Worm (Caenorhabditis elegans) whole organism, late embryonic: ENCODE measurements around the gene B0280.2.

Source experiments
- F13H6.1 ChIP-seq: sonication (generic microtip); optimal IDR thresholded peaks from 2 replicates; lab custom pipeline; 2016; ENCODE audit warnings: missing genetic modification characterization, missing compliant biosample characterization
- K09A11.1 ChIP-seq: sonication (generic microtip); optimal IDR thresholded peaks from 2 replicates; lab custom pipeline; 2017; ENCODE audit warnings: antibody characterized with exemption, mild to moderate bottlenecking, missing genetic modification characterization, missing compliant biosample characterization; ENCODE audit not compliant: insufficient read depth
- T23F11.4 ChIP-seq: fragments of 200-800 bp; sonication (Bioruptor generic); optimal IDR thresholded peaks from 2 replicates; lab custom pipeline; 2018; ENCODE audit warnings: mild to moderate bottlenecking, missing genetic modification characterization, missing compliant biosample characterization
- Y22D7AL.16 ChIP-seq: sonication (generic microtip); optimal IDR thresholded peaks from 2 replicates; lab custom pipeline; 2016; ENCODE audit warnings: missing genetic modification characterization, missing compliant biosample characterization
- ahr-1 ChIP-seq: sonication (generic microtip); optimal IDR thresholded peaks from 2 replicates; lab custom pipeline; 2016; ENCODE audit warnings: missing genetic modification characterization, missing compliant biosample characterization
- ceh-19 ChIP-seq: fragments of 200-800 bp; sonication (Bioruptor generic); optimal IDR thresholded peaks from 2 replicates; lab custom pipeline; 2018; ENCODE audit warnings: mild to moderate bottlenecking, missing genetic modification characterization, missing compliant biosample characterization
- ceh-2 ChIP-seq: sonication (generic microtip); optimal IDR thresholded peaks from 2 replicates; lab custom pipeline; 2016; ENCODE audit warnings: missing genotype, missing genetic modification characterization, missing compliant biosample characterization
- ceh-22 ChIP-seq: sonication (generic microtip); optimal IDR thresholded peaks from 2 replicates; lab custom pipeline; 2017; ENCODE audit warnings: missing biosample characterization, missing genetic modification characterization
- ceh-30 ChIP-seq: fragments of 150-350 bp; optimal IDR thresholded peaks from 2 replicates; lab custom pipeline; 2014; ENCODE audit warnings: missing biosample characterization, missing genetic modification characterization
- ceh-31 ChIP-seq: sonication (generic microtip); optimal IDR thresholded peaks from 2 replicates; lab custom pipeline; 2016; ENCODE audit warnings: missing genetic modification characterization, missing compliant biosample characterization
- ceh-34 ChIP-seq: sonication (generic microtip); optimal IDR thresholded peaks from 2 replicates; lab custom pipeline; 2016; ENCODE audit warnings: mild to moderate bottlenecking, missing genetic modification characterization, missing compliant biosample characterization
- ceh-45 ChIP-seq: fragments of 200-800 bp; sonication (Bioruptor generic); IDR thresholded peaks from 2 replicates; pipeline ENCODE4 v1.3.6; 2022; ENCODE audit warnings: missing genetic modification reagents, missing genetic modification characterization, missing compliant biosample characterization
- ceh-48 ChIP-seq: sonication (generic microtip); optimal IDR thresholded peaks from 2 replicates; lab custom pipeline; 2016; ENCODE audit warnings: missing genetic modification characterization, inconsistent platforms, missing compliant biosample characterization
- ceh-6 ChIP-seq: fragments of 200-800 bp; sonication (Bioruptor generic); optimal IDR thresholded peaks from 2 replicates; lab custom pipeline; 2018; ENCODE audit warnings: mild to moderate bottlenecking, missing genetic modification characterization, missing compliant biosample characterization
- ceh-9 ChIP-seq: sonication (generic microtip); optimal IDR thresholded peaks from 2 replicates; lab custom pipeline; 2016; ENCODE audit warnings: mild to moderate bottlenecking, missing genetic modification characterization, inconsistent platforms, missing compliant biosample characterization
- che-1 ChIP-seq: sonication (generic microtip); optimal IDR thresholded peaks from 2 replicates; lab custom pipeline; 2016; ENCODE audit warnings: mild to moderate bottlenecking, missing genetic modification characterization, missing compliant biosample characterization
- dmd-4 ChIP-seq: sonication (generic microtip); optimal IDR thresholded peaks from 2 replicates; lab custom pipeline; 2016; ENCODE audit warnings: borderline replicate concordance, missing genetic modification characterization, missing compliant biosample characterization
- elt-2 ChIP-seq: sonication (generic microtip); optimal IDR thresholded peaks from 2 replicates; lab custom pipeline; 2016; ENCODE audit warnings: missing genetic modification reagents, missing genetic modification characterization, missing compliant biosample characterization
- elt-4 ChIP-seq: sonication (generic microtip); optimal IDR thresholded peaks from 2 replicates; lab custom pipeline; 2016; ENCODE audit warnings: missing genetic modification characterization, missing compliant biosample characterization
- ets-4 ChIP-seq: sonication (generic microtip); optimal IDR thresholded peaks from 2 replicates; lab custom pipeline; 2016; ENCODE audit warnings: missing genetic modification characterization, missing compliant biosample characterization
- eyg-1 ChIP-seq: sonication (generic microtip); optimal IDR thresholded peaks from 2 replicates; lab custom pipeline; 2016; ENCODE audit warnings: missing genotype, missing genetic modification characterization, missing compliant biosample characterization
- fax-1 ChIP-seq: sonication (generic microtip); optimal IDR thresholded peaks from 2 replicates; lab custom pipeline; 2016; ENCODE audit warnings: missing genotype, missing genetic modification characterization, missing compliant biosample characterization
- hlh-13 ChIP-seq: fragments of 200-800 bp; sonication (Bioruptor generic); optimal IDR thresholded peaks from 2 replicates; lab custom pipeline; 2018; ENCODE audit warnings: mild to moderate bottlenecking, missing genetic modification characterization, missing compliant biosample characterization
- hlh-15 ChIP-seq: sonication (generic microtip); optimal IDR thresholded peaks from 2 replicates; lab custom pipeline; 2016; ENCODE audit warnings: missing genetic modification characterization, missing compliant biosample characterization
- hlh-30 ChIP-seq: sonication (generic microtip); optimal IDR thresholded peaks from 2 replicates; lab custom pipeline; 2017; ENCODE audit warnings: antibody characterized with exemption, missing genetic modification characterization, missing compliant biosample characterization; ENCODE audit not compliant: insufficient read depth
- hlh-6 ChIP-seq: sonication (generic microtip); optimal IDR thresholded peaks from 2 replicates; lab custom pipeline; 2016; ENCODE audit warnings: missing genotype, missing genetic modification characterization, missing compliant biosample characterization
- hlh-8 ChIP-seq: sonication (generic microtip); optimal IDR thresholded peaks from 2 replicates; lab custom pipeline; 2016; ENCODE audit warnings: missing genotype, missing genetic modification characterization, missing compliant biosample characterization
- lim-6 ChIP-seq: sonication (generic microtip); optimal IDR thresholded peaks from 2 replicates; lab custom pipeline; 2016; ENCODE audit warnings: missing genetic modification characterization, missing compliant biosample characterization
- lin-11 ChIP-seq: fragments of 200-800 bp; sonication (Bioruptor generic); optimal IDR thresholded peaks from 2 replicates; lab custom pipeline; 2018; ENCODE audit warnings: mild to moderate bottlenecking, missing genetic modification characterization, missing compliant biosample characterization
- madf-2 ChIP-seq: sonication (generic microtip); optimal IDR thresholded peaks from 2 replicates; lab custom pipeline; 2017; ENCODE audit warnings: missing genetic modification characterization, missing compliant biosample characterization
- mec-3 ChIP-seq: sonication (generic microtip); optimal IDR thresholded peaks from 2 replicates; lab custom pipeline; 2016; ENCODE audit warnings: borderline replicate concordance, missing genetic modification characterization, missing compliant biosample characterization
- nfya-1 ChIP-seq: sonication (generic microtip); optimal IDR thresholded peaks from 2 replicates; lab custom pipeline; 2017; ENCODE audit warnings: missing genetic modification characterization, mild to moderate bottlenecking, missing compliant biosample characterization, antibody characterized with exemption, moderate library complexity
- nhr-11 ChIP-seq: fragments of 150-350 bp; optimal IDR thresholded peaks from 2 replicates; lab custom pipeline; 2014; ENCODE audit warnings: missing biosample characterization, missing genetic modification characterization
- nhr-232 ChIP-seq: sonication (generic microtip); optimal IDR thresholded peaks from 2 replicates; lab custom pipeline; 2016; ENCODE audit warnings: missing genetic modification characterization, missing compliant biosample characterization
- pax-1 ChIP-seq: fragments of 150-350 bp; optimal IDR thresholded peaks from 2 replicates; lab custom pipeline; 2014; ENCODE audit warnings: missing biosample characterization, missing genetic modification characterization
- pha-2 ChIP-seq: sonication (generic microtip); optimal IDR thresholded peaks from 2 replicates; lab custom pipeline; 2017; ENCODE audit warnings: mild to moderate bottlenecking, missing genetic modification characterization, missing compliant biosample characterization
- pha-4 ChIP-seq: fragments of 150-350 bp; optimal IDR thresholded peaks from 2 replicates; lab custom pipeline; 2018; ENCODE audit warnings: missing biosample characterization, missing genetic modification reagents, missing genetic modification characterization
- pqm-1 ChIP-seq: sonication (generic microtip); optimal IDR thresholded peaks from 2 replicates; lab custom pipeline; 2016; ENCODE audit warnings: missing genetic modification characterization, missing compliant biosample characterization
- ref-2 ChIP-seq: sonication (generic microtip); optimal IDR thresholded peaks from 2 replicates; lab custom pipeline; 2016; ENCODE audit warnings: missing genetic modification characterization, missing compliant biosample characterization
- rnt-1 ChIP-seq: sonication (generic microtip); optimal IDR thresholded peaks from 2 replicates; lab custom pipeline; 2016; ENCODE audit warnings: missing genetic modification characterization, missing compliant biosample characterization
- sdc-2 ChIP-seq: sonication (generic microtip); optimal IDR thresholded peaks from 2 replicates; lab custom pipeline; 2016; ENCODE audit warnings: missing genotype, missing genetic modification characterization, missing compliant biosample characterization
- sox-2 ChIP-seq: fragments of 200-800 bp; sonication (Bioruptor generic); IDR thresholded peaks from 2 replicates; pipeline ENCODE4 v1.3.6; 2022; ENCODE audit warnings: missing genetic modification reagents, missing genetic modification characterization, missing compliant biosample characterization
- syd-9 ChIP-seq: sonication (generic microtip); optimal IDR thresholded peaks from 2 replicates; lab custom pipeline; 2016; ENCODE audit warnings: mild to moderate bottlenecking, missing genetic modification characterization, moderate library complexity, missing compliant biosample characterization
- tbx-2 ChIP-seq: sonication (generic microtip); optimal IDR thresholded peaks from 2 replicates; lab custom pipeline; 2016; ENCODE audit warnings: missing genetic modification characterization, missing compliant biosample characterization
- tbx-7 ChIP-seq: sonication (generic microtip); optimal IDR thresholded peaks from 2 replicates; lab custom pipeline; 2016; ENCODE audit warnings: missing genotype, missing genetic modification characterization, missing compliant biosample characterization
- unc-42 ChIP-seq: sonication (generic microtip); optimal IDR thresholded peaks from 2 replicates; lab custom pipeline; 2016; ENCODE audit warnings: missing genotype, missing genetic modification characterization, missing compliant biosample characterization
- zip-5 ChIP-seq: sonication (generic microtip); optimal IDR thresholded peaks from 2 replicates; lab custom pipeline; 2016; ENCODE audit warnings: missing genetic modification characterization, missing compliant biosample characterization
- ztf-16 ChIP-seq: sonication (generic microtip); optimal IDR thresholded peaks from 2 replicates; lab custom pipeline; 2017; ENCODE audit warnings: missing genetic modification characterization, missing compliant biosample characterization

Gene B0280.2

DNA sequence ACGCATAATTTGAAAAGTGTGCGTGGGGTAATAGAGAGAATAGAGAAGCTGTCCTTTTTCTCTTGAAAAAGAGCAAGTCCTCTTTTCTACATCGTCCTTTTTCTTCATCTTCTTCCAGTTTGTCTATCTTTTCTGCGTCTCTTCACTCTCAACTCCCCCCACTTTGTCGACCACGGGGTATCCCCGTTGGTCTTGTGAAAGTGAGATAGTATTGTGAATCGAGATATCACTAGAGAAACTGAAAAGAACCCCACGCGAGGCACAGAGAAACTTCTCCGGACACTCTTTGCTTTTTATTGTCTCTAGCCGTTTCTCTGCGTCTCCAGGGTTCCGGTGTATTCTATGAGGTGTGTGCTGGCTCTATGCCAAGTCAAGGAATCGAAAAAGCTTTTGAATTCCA lies 31.2 kb downstream of the B0280.2 start (continued):
- TF ChIP-seq hlh-13 (GFP tag; lab: Kevin White, UChicago) (no peak), sdc-2 (tag; lab: Kevin White, UChicago) (peak; percentile 50), tbx-2 (tag; lab: Kevin White, UChicago) (peak; percentile 89), lin-11 (tag; lab: Kevin White, UChicago) (no peak), elt-2 (tag; lab: Kevin White, UChicago) (no peak), ceh-34 (tag; lab: Kevin White, UChicago) (peak; percentile 82), unc-42 (tag; lab: Kevin White, UChicago) (peak; percentile 65), ets-4 (tag; lab: Kevin White, UChicago) (peak; percentile 68), ceh-48 (tag; lab: Kevin White, UChicago) (no peak), hlh-15 (tag; lab: Kevin White, UChicago) (no peak), pax-1 (tag; lab: Kevin White, UChicago) (peak; percentile 52), ceh-22 (tag; lab: Kevin White, UChicago) (no peak), nhr-11 (no peak), K09A11.1 (tag; lab: Kevin White, UChicago) (peak; percentile 65), ceh-6 (GFP tag; lab: Kevin White, UChicago) (no peak), eyg-1 (no peak), Y22D7AL.16 (tag; lab: Kevin White, UChicago) (no peak), hlh-6 (tag; lab: Kevin White, UChicago) (no peak), ceh-2 (tag; lab: Kevin White, UChicago) (peak; percentile 30), elt-4 (tag; lab: Kevin White, UChicago) (no peak), ztf-16 (tag; lab: Kevin White, UChicago) (no peak), syd-9 (no peak), pha-4 (tag; lab: Kevin White, UChicago) (no peak), mec-3 (tag; lab: Kevin White, UChicago) (no peak), ceh-30 (tag; lab: Kevin White, UChicago) (no peak), nfya-1 (tag; lab: Kevin White, UChicago) (peak; percentile 93), fax-1 (tag; lab: Kevin White, UChicago) (peak; percentile 3), dmd-4 (tag; lab: Kevin White, UChicago) (peak; percentile 35), T23F11.4 (GFP tag; lab: Kevin White, UChicago) (no peak), ahr-1 (tag; lab: Kevin White, UChicago) (no peak), sox-2 (GFP tag; lab: Robert Waterston, UW) (no peak; the same call in 1 of the 2 replicates), rnt-1 (tag; lab: Kevin White, UChicago) (peak; percentile 80), lim-6 (tag; lab: Kevin White, UChicago) (no peak), tbx-7 (no peak), che-1 (no peak), nhr-232 (no peak), hlh-30 (peak; percentile 98), ceh-9 (no peak), ceh-45 (GFP tag; lab: Robert Waterston, UW) (no peak), zip-5 (tag; lab: Kevin White, UChicago) (peak; percentile 3), pqm-1 (tag; lab: Kevin White, UChicago) (peak; percentile 71), hlh-8 (tag; lab: Kevin White, UChicago) (peak; percentile 57), pha-2 (tag; lab: Kevin White, UChicago) (no peak), F13H6.1 (tag; lab: Kevin White, UChicago) (peak; percentile 16), ref-2 (tag; lab: Kevin White, UChicago) (peak; percentile 74), ceh-31 (tag; lab: Kevin White, UChicago) (peak; percentile 83), madf-2 (no peak), ceh-19 (GFP tag; lab: Kevin White, UChicago) (no peak)
- TF ChIP-seq, all 69 proteins: peak for 30
